Worm (Caenorhabditis elegans) whole organism, L3 larva: ENCODE measurements around the gene T14B4.8.

Source experiments
- fkh-10 ChIP-seq: sonication (generic microtip); optimal IDR thresholded peaks from 2 replicates; lab custom pipeline; 2017; ENCODE audit warnings: missing biosample characterization, missing genetic modification reagents, missing genetic modification characterization
- fos-1 ChIP-seq: fragments of 150-350 bp; optimal IDR thresholded peaks from 2 replicates; lab custom pipeline; 2014; ENCODE audit warnings: missing biosample characterization, missing genetic modification characterization
- hmg-11 ChIP-seq: sonication (generic microtip); optimal IDR thresholded peaks from 2 replicates; lab custom pipeline; 2016; ENCODE audit warnings: missing genetic modification characterization, missing compliant biosample characterization
- lin-15B ChIP-seq: fragments of 150-350 bp; optimal IDR thresholded peaks from 2 replicates; lab custom pipeline; 2014; ENCODE audit warnings: missing biosample characterization, missing genetic modification characterization
- nhr-237 ChIP-seq: fragments of 150-350 bp; optimal IDR thresholded peaks from 2 replicates; lab custom pipeline; 2014; ENCODE audit warnings: missing biosample characterization, missing genetic modification characterization
- nhr-25 ChIP-seq: sonication (generic microtip); optimal IDR thresholded peaks from 2 replicates; lab custom pipeline; 2017; ENCODE audit warnings: missing biosample characterization, missing genetic modification characterization
- nhr-28 ChIP-seq: fragments of 150-350 bp; optimal IDR thresholded peaks from 2 replicates; lab custom pipeline; 2014; ENCODE audit warnings: missing biosample characterization, missing genetic modification characterization
- nhr-67 ChIP-seq: fragments of 150-350 bp; optimal IDR thresholded peaks from 2 replicates; lab custom pipeline; 2014; ENCODE audit warnings: missing biosample characterization, missing genetic modification characterization
- nhr-77 ChIP-seq: fragments of 150-350 bp; optimal IDR thresholded peaks from 2 replicates; lab custom pipeline; 2014; ENCODE audit warnings: missing biosample characterization, missing genetic modification characterization
- pha-4 ChIP-seq: fragments of 150-350 bp; optimal IDR thresholded peaks from 2 replicates; lab custom pipeline; 2014; ENCODE audit warnings: missing biosample characterization, missing genetic modification reagents, missing genetic modification characterization
- snpc-4 ChIP-seq: fragments of 150-350 bp; optimal IDR thresholded peaks from 2 replicates; lab custom pipeline; 2014; ENCODE audit warnings: missing biosample characterization, missing genetic modification characterization
- tbx-2 ChIP-seq: sonication (generic microtip); optimal IDR thresholded peaks from 2 replicates; lab custom pipeline; 2016; ENCODE audit warnings: mild to moderate bottlenecking, missing genetic modification characterization, missing compliant biosample characterization
- unc-62 ChIP-seq: fragments of 150-350 bp; sonication (generic microtip); optimal IDR thresholded peaks from 4 replicates; lab custom pipeline; 2014; ENCODE audit warnings: missing biosample characterization, missing genetic modification reagents, missing genetic modification characterization
- ztf-11 ChIP-seq: fragments of 150-350 bp; optimal IDR thresholded peaks from 2 replicates; lab custom pipeline; 2014; ENCODE audit warnings: missing biosample characterization, missing genetic modification characterization

DNA sequence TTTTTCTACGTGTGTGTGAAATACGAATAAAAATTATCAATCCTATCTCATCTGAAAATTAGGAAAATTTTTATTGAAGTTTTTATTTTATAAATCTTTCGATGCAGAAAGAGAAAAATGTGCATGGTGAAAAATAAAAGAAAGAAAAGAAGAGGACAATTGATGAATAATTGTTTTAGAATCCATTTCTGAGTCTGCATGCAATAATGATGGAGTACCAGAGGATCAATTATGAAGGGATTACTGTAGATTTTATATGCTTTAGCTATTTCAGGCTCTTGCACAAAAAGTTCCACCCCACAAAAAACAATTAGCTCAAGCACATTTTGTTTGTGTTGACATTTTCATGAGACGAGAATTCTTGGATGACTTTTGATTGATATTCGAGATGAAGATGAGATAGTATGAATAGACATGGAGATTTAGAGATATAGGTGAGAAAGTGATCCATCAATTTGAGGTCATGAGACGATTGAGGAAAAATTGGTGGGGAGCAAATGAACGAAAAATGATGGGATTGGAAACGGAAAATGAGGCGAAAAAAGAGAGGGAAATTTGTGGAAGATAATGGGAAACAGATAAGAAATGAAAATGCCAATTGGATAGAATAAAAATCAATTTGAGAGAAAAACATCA lies 23.5 kb downstream of the T14B4.8 start, which contains the start of gene rpy-1:
- no peak for TF ChIP-seq snpc-4 (tag; lab: Kevin White, UChicago)
- no peak for TF ChIP-seq hmg-11 (tag; lab: Kevin White, UChicago)
- TF ChIP-seq nhr-77 (tag; lab: Kevin White, UChicago): no peak
- TF ChIP-seq lin-15B (tag; lab: Kevin White, UChicago): no peak
- TF ChIP-seq nhr-237 (tag; lab: Kevin White, UChicago): no peak
- no peak for TF ChIP-seq fkh-10 (GFP tag; lab: Kevin White, UChicago)
- no peak for TF ChIP-seq fos-1 (tag; lab: Kevin White, UChicago)
- no peak for TF ChIP-seq nhr-28 (tag; lab: Kevin White, UChicago)
- TF ChIP-seq nhr-25 (tag; lab: Kevin White, UChicago): no peak
- TF ChIP-seq nhr-67 (tag; lab: Kevin White, UChicago): no peak
- no peak for TF ChIP-seq tbx-2 (tag; lab: Kevin White, UChicago)
- TF ChIP-seq unc-62 (GFP tag; lab: Kevin White, UChicago): no peak
- no peak for TF ChIP-seq ztf-11 (tag; lab: Kevin White, UChicago)
- no peak for TF ChIP-seq pha-4 (tag; lab: Kevin White, UChicago)
